Worm (Caenorhabditis elegans) whole organism, L4 larva: ENCODE measurements around the gene swt-5.

Experiments
- D1046.2 ChIP-seq: fragments of 200-800 bp; sonication (Bioruptor generic); IDR thresholded peaks from 2 replicates; pipeline ENCODE4 v1.3.6; 2022; ENCODE audit warnings: missing genetic modification characterization, missing compliant biosample characterization
- F10B5.3 ChIP-seq: sonication (generic microtip); optimal IDR thresholded peaks from 2 replicates; lab custom pipeline; 2016; ENCODE audit warnings: mild to moderate bottlenecking, missing genetic modification characterization, missing compliant biosample characterization
- F44E2.7 ChIP-seq: fragments of 200-800 bp; sonication (Bioruptor generic); IDR thresholded peaks from 2 replicates; pipeline ENCODE4 v2.1.2; 2022; ENCODE audit warnings: missing genetic modification characterization, missing compliant biosample characterization
- T20F7.1 ChIP-seq: fragments of 200-800 bp; sonication (Bioruptor generic); optimal IDR thresholded peaks from 2 replicates; lab custom pipeline; 2018; ENCODE audit warnings: mild to moderate bottlenecking, missing genetic modification characterization, missing compliant biosample characterization
- T26A8.4 ChIP-seq: fragments of 200-800 bp; sonication (Bioruptor generic); IDR thresholded peaks from 2 replicates; pipeline ENCODE4 v1.3.6; 2022; ENCODE audit warnings: missing genetic modification characterization, missing compliant biosample characterization
- ZK546.5 ChIP-seq, 2 experiments: sonication (generic microtip); optimal IDR thresholded peaks; 2 replicates each; lab custom pipeline; 2017; ENCODE audit warnings: missing biosample characterization in 2 of 2, missing genetic modification characterization in 2 of 2
- aha-1 ChIP-seq: fragments of 150-350 bp; peaks from one replicate; lab custom pipeline; 2014; ENCODE audit warnings: missing biosample characterization, missing genetic modification characterization
- attf-4 ChIP-seq: sonication (generic microtip); optimal IDR thresholded peaks from 3 replicates; lab custom pipeline; 2017; ENCODE audit warnings: missing biosample characterization, missing genetic modification characterization
- ceh-20 ChIP-seq: fragments of 200-800 bp; sonication (Bioruptor generic); IDR thresholded peaks from 2 replicates; pipeline ENCODE4 v1.3.6; 2022; ENCODE audit warnings: missing genetic modification reagents, missing genetic modification characterization, missing compliant biosample characterization
- ceh-44 ChIP-seq: fragments of 200-800 bp; sonication (Bioruptor generic); IDR thresholded peaks from 2 replicates; pipeline ENCODE4 v1.3.6; 2022; ENCODE audit warnings: missing genetic modification reagents, missing genetic modification characterization, missing compliant biosample characterization
- cey-2 ChIP-seq: sonication (generic microtip); optimal IDR thresholded peaks from 3 replicates; lab custom pipeline; 2017; ENCODE audit warnings: missing genetic modification characterization, mild to moderate bottlenecking, missing compliant biosample characterization, antibody characterized with exemption, borderline replicate concordance; ENCODE audit not compliant: insufficient read depth
- daf-19 ChIP-seq: fragments of 200-800 bp; sonication (Bioruptor generic); conservative IDR thresholded peaks from 2 replicates; pipeline ENCODE4 v1.3.6; 2022; ENCODE audit warnings: missing genetic modification characterization, missing compliant biosample characterization
- dmd-6 ChIP-seq: fragments of 200-800 bp; sonication (Bioruptor generic); IDR thresholded peaks from 2 replicates; pipeline ENCODE4 v1.3.6; 2022; ENCODE audit warnings: missing genetic modification reagents, missing genetic modification characterization, missing compliant biosample characterization
- dmd-8 ChIP-seq: fragments of 200-800 bp; sonication (Bioruptor generic); IDR thresholded peaks from 2 replicates; pipeline ENCODE4 v1.3.6; 2022; ENCODE audit warnings: missing genetic modification characterization, missing compliant biosample characterization
- duxl-1 ChIP-seq: sonication (generic microtip); optimal IDR thresholded peaks from 2 replicates; lab custom pipeline; 2016; ENCODE audit warnings: mild to moderate bottlenecking, missing genetic modification characterization, moderate library complexity, missing compliant biosample characterization; ENCODE audit not compliant: poor library complexity
- dve-1 ChIP-seq: sonication (generic microtip); optimal IDR thresholded peaks from 2 replicates; lab custom pipeline; 2017; ENCODE audit warnings: antibody characterized with exemption, mild to moderate bottlenecking, missing genetic modification characterization, missing compliant biosample characterization; ENCODE audit not compliant: insufficient read depth
- gei-8 ChIP-seq: fragments of 200-800 bp; sonication (Bioruptor generic); optimal IDR thresholded peaks from 2 replicates; lab custom pipeline; 2018; ENCODE audit warnings: mild to moderate bottlenecking, missing genetic modification characterization, missing compliant biosample characterization
- hlh-11 ChIP-seq: fragments of 200-800 bp; sonication (Bioruptor generic); optimal IDR thresholded peaks from 2 replicates; lab custom pipeline; 2018; ENCODE audit warnings: mild to moderate bottlenecking, missing genetic modification characterization, missing compliant biosample characterization
- hlh-30 ChIP-seq: sonication (generic microtip); optimal IDR thresholded peaks from 2 replicates; lab custom pipeline; 2017; ENCODE audit warnings: antibody characterized with exemption, mild to moderate bottlenecking, missing genetic modification characterization, missing compliant biosample characterization; ENCODE audit not compliant: insufficient read depth
- lim-7 ChIP-seq: fragments of 200-800 bp; sonication (Bioruptor generic); IDR thresholded peaks from 2 replicates; pipeline ENCODE4 v1.3.6; 2022; ENCODE audit warnings: missing genetic modification characterization, missing compliant biosample characterization
- lin-1 ChIP-seq: fragments of 200-800 bp; sonication (Bioruptor generic); IDR thresholded peaks from 2 replicates; pipeline ENCODE4 v1.3.6; 2022; ENCODE audit warnings: missing genetic modification reagents, missing genetic modification characterization, missing compliant biosample characterization
- lin-29 ChIP-seq: fragments of 200-800 bp; sonication (Bioruptor generic); IDR thresholded peaks from 2 replicates; pipeline ENCODE4 v1.3.6; 2022; ENCODE audit warnings: missing genetic modification reagents, missing genetic modification characterization, missing compliant biosample characterization
- lin-39 ChIP-seq: fragments of 150-350 bp; optimal IDR thresholded peaks from 2 replicates; lab custom pipeline; 2014; ENCODE audit warnings: missing biosample characterization, missing genetic modification reagents, missing genetic modification characterization
- lir-3 ChIP-seq: sonication (generic microtip); optimal IDR thresholded peaks from 2 replicates; lab custom pipeline; 2016; ENCODE audit warnings: mild to moderate bottlenecking, missing genetic modification characterization, missing compliant biosample characterization
- lsy-2 ChIP-seq, 2 experiments: fragments of 150-350 bp in 1 of 2; sonication (generic microtip) in 1 of 2; optimal IDR thresholded peaks; 2 replicates each; lab custom pipeline; 2014 to 2017; ENCODE audit warnings: missing biosample characterization in 2 of 2, missing genetic modification characterization in 2 of 2
- mdl-1 ChIP-seq, 2 experiments: fragments of 150-350 bp in 1 of 2; sonication (generic microtip) in 1 of 2; optimal IDR thresholded peaks; 2 replicates each; lab custom pipeline; 2014 to 2017; ENCODE audit warnings: missing biosample characterization in 2 of 2, missing genetic modification characterization in 2 of 2
- mep-1 ChIP-seq: fragments of 150-350 bp; sonication (generic microtip); optimal IDR thresholded peaks from 3 replicates; lab custom pipeline; 2014; ENCODE audit warnings: missing biosample characterization, missing genetic modification characterization
- mxl-2 ChIP-seq: fragments of 200-800 bp; sonication (Bioruptor generic); conservative IDR thresholded peaks from 2 replicates; pipeline ENCODE4 v1.3.6; 2022; ENCODE audit warnings: missing genetic modification reagents, missing genetic modification characterization, missing compliant biosample characterization
- mxl-3 ChIP-seq: fragments of 200-800 bp; sonication (Bioruptor generic); optimal IDR thresholded peaks from 2 replicates; lab custom pipeline; 2018; ENCODE audit warnings: mild to moderate bottlenecking, missing genetic modification characterization, missing compliant biosample characterization
- nhr-10 ChIP-seq: fragments of 150-350 bp; optimal IDR thresholded peaks from 2 replicates; lab custom pipeline; 2014; ENCODE audit warnings: missing biosample characterization, missing genetic modification characterization
- nhr-11 ChIP-seq: fragments of 150-350 bp; optimal IDR thresholded peaks from 2 replicates; lab custom pipeline; 2014; ENCODE audit warnings: missing biosample characterization, missing genetic modification characterization
- nhr-111 ChIP-seq: fragments of 200-800 bp; sonication (Bioruptor generic); optimal IDR thresholded peaks from 2 replicates; lab custom pipeline; 2018; ENCODE audit warnings: mild to moderate bottlenecking, missing genetic modification characterization, missing compliant biosample characterization
- nhr-25 ChIP-seq: sonication (generic microtip); optimal IDR thresholded peaks from 2 replicates; lab custom pipeline; 2017; ENCODE audit warnings: missing genetic modification characterization, mild to moderate bottlenecking, missing compliant biosample characterization, antibody characterized with exemption, moderate library complexity, borderline replicate concordance; ENCODE audit not compliant: insufficient read depth
- nhr-28 ChIP-seq: fragments of 150-350 bp; optimal IDR thresholded peaks from 2 replicates; lab custom pipeline; 2014; ENCODE audit warnings: missing biosample characterization, missing genetic modification characterization
- nhr-48 ChIP-seq: sonication (generic microtip); optimal IDR thresholded peaks from 2 replicates; lab custom pipeline; 2016; ENCODE audit warnings: mild to moderate bottlenecking, missing genetic modification characterization, missing compliant biosample characterization
- nhr-6 ChIP-seq: fragments of 150-350 bp; optimal IDR thresholded peaks from 2 replicates; lab custom pipeline; 2014; ENCODE audit warnings: missing biosample characterization, missing genetic modification characterization
- nhr-76 ChIP-seq: fragments of 150-350 bp; optimal IDR thresholded peaks from 2 replicates; lab custom pipeline; 2014; ENCODE audit warnings: missing biosample characterization, missing genetic modification characterization
- nhr-77 ChIP-seq: fragments of 150-350 bp; optimal IDR thresholded peaks from 2 replicates; lab custom pipeline; 2014; ENCODE audit warnings: missing biosample characterization, missing genetic modification characterization
- pha-4 ChIP-seq, 2 experiments: fragments of 150-350 bp in 1 of 2; fragments of 200-800 bp in 1 of 2; sonication (Bioruptor generic) in 1 of 2; IDR thresholded peaks in 1 of 2; optimal IDR thresholded peaks in 1 of 2; 2 replicates each; pipeline versions ENCODE4 v1.3.6 to Lab custom; 2014 to 2022; ENCODE audit warnings: missing genetic modification characterization in 2 of 2, missing genetic modification reagents in 2 of 2, missing biosample characterization in 1 of 2, missing compliant biosample characterization in 1 of 2
- rbr-2 ChIP-seq: sonication (generic microtip); optimal IDR thresholded peaks from 2 replicates; lab custom pipeline; 2016; ENCODE audit warnings: missing genotype, missing genetic modification characterization, missing compliant biosample characterization
- set-16 ChIP-seq: fragments of 200-800 bp; sonication (Bioruptor generic); IDR thresholded peaks from 2 replicates; pipeline ENCODE4 v1.3.6; 2022; ENCODE audit warnings: missing genetic modification reagents, missing genetic modification characterization, missing compliant biosample characterization
- skn-1 ChIP-seq: fragments of 150-350 bp; optimal IDR thresholded peaks from 2 replicates; lab custom pipeline; 2014; ENCODE audit warnings: missing biosample characterization, missing genetic modification characterization
- spr-1 ChIP-seq: sonication (generic microtip); optimal IDR thresholded peaks from 2 replicates; lab custom pipeline; 2016; ENCODE audit warnings: mild to moderate bottlenecking, missing genetic modification characterization, missing compliant biosample characterization
- unc-62 ChIP-seq, 3 experiments: fragments of 150-350 bp in 1 of 3; sonication (generic microtip); optimal IDR thresholded peaks in 2 of 3; peaks in 1 of 3; 1 replicate in 1 of 3; 2 replicates in 2 of 3; lab custom pipeline; 2014 to 2017; ENCODE audit warnings: missing biosample characterization in 3 of 3, missing genetic modification characterization in 3 of 3, missing genetic modification reagents in 3 of 3, missing genotype in 1 of 3
- vab-7 ChIP-seq: fragments of 200-800 bp; sonication (Bioruptor generic); IDR thresholded peaks from 2 replicates; pipeline ENCODE4 v1.3.6; 2022; ENCODE audit warnings: missing genetic modification reagents, missing genetic modification characterization, missing compliant biosample characterization
- zfp-2 ChIP-seq: sonication (generic microtip); optimal IDR thresholded peaks from 2 replicates; lab custom pipeline; 2016; ENCODE audit warnings: mild to moderate bottlenecking, missing genetic modification characterization, missing compliant biosample characterization
- zip-11 ChIP-seq: fragments of 200-800 bp; sonication (Bioruptor generic); IDR thresholded peaks from 2 replicates; pipeline ENCODE4 v1.3.6; 2022; ENCODE audit warnings: missing genetic modification characterization, missing compliant biosample characterization

Gene swt-5

ce11 chrV:9513590-9513989 is 12.4 kb downstream of the swt-5 start, which contains the start of gene eif-2Bdelta (continued):
- TF ChIP-seq zfp-2 (tag; lab: Kevin White, UChicago) (no peak), lin-1 (GFP tag; lab: Robert Waterston, UW) (no peak)

ce11 chrV:9516280-9516679 is 15.1 kb downstream of the swt-5 start:
- TF ChIP-seq lsy-2 (tag; optimal IDR thresholded peaks at IDR 0.05; lab: Kevin White, UChicago) (peak in 1 of 2 experiments; percentile 52), dmd-6 (peak; percentile 84), spr-1 (tag; lab: Kevin White, UChicago) (no peak), nhr-111 (GFP tag; lab: Kevin White, UChicago) (no peak), aha-1 (tag; lab: Kevin White, UChicago) (no peak), dmd-8 (GFP tag; lab: Robert Waterston, UW) (no peak), nhr-76 (tag; lab: Kevin White, UChicago) (peak; percentile 12), unc-62 (GFP tag; optimal IDR thresholded peaks at IDR 0.05 in 1 of 2; lab: Kevin White, UChicago) (peak in 1 of 2 experiments; percentile 99), unc-62 (tag; optimal IDR thresholded peaks at IDR 0.05; lab: Kevin White, UChicago) (no peak), set-16 (GFP tag; lab: Robert Waterston, UW) (no peak), lin-1 (GFP tag; lab: Robert Waterston, UW) (no peak), nhr-77 (peak; percentile 34), duxl-1 (tag; lab: Kevin White, UChicago) (no peak), pha-4 (GFP tag; IDR thresholded peaks at IDR 0.05; lab: Robert Waterston, UW) (no peak), pha-4 (tag; optimal IDR thresholded peaks at IDR 0.05; lab: Kevin White, UChicago) (no peak), lim-7 (GFP tag; lab: Robert Waterston, UW) (no peak), mxl-2 (GFP tag; lab: Robert Waterston, UW) (no peak), mxl-3 (peak; percentile 69), rbr-2 (no peak), skn-1 (no peak), vab-7 (GFP tag; lab: Robert Waterston, UW) (no peak), nhr-28 (tag; lab: Kevin White, UChicago) (peak; percentile 97), cey-2 (tag; lab: Kevin White, UChicago) (no peak), nhr-48 (tag; lab: Kevin White, UChicago) (peak; percentile 49), mdl-1 (tag; optimal IDR thresholded peaks at IDR 0.05; lab: Kevin White, UChicago) (peak in 1 of 2 experiments; percentile 65), ZK546.5 (tag; optimal IDR thresholded peaks at IDR 0.05; lab: Kevin White, UChicago) (no peak), lin-39 (tag; lab: Kevin White, UChicago) (no peak), F44E2.7 (GFP tag; lab: Robert Waterston, UW) (no peak), D1046.2 (GFP tag; lab: Robert Waterston, UW) (no peak), nhr-10 (tag; lab: Kevin White, UChicago) (no peak), lin-29 (GFP tag; lab: Robert Waterston, UW) (no peak), attf-4 (tag; lab: Kevin White, UChicago) (no peak), daf-19 (GFP tag; lab: Robert Waterston, UW) (no peak), T20F7.1 (peak; percentile 3), nhr-11 (tag; lab: Kevin White, UChicago) (no peak), ceh-44 (GFP tag; lab: Robert Waterston, UW) (no peak), lir-3 (tag; lab: Kevin White, UChicago) (no peak), nhr-25 (tag; lab: Kevin White, UChicago) (peak; percentile 46), hlh-30 (tag; lab: Kevin White, UChicago) (peak; percentile 83), hlh-11 (peak; percentile 64), dve-1 (peak; percentile 82), zip-11 (GFP tag; lab: Robert Waterston, UW) (no peak), nhr-6 (tag; lab: Kevin White, UChicago) (peak; percentile 46), ceh-20 (GFP tag; lab: Robert Waterston, UW) (peak; percentile 69; the same call in 1 of the 2 replicates), T26A8.4 (GFP tag; lab: Robert Waterston, UW) (no peak), mep-1 (tag; lab: Kevin White, UChicago) (peak; percentile 42), gei-8 (GFP tag; lab: Kevin White, UChicago) (no peak), F10B5.3 (tag; lab: Kevin White, UChicago) (no peak)
